Worm (Caenorhabditis elegans) whole organism, L2 larva: ENCODE results near the gene W02F12.8.

Experiments used
- C34F6.9 ChIP-seq: fragments of 150-350 bp; optimal IDR thresholded peaks from 2 replicates; lab custom pipeline; 2014; ENCODE audit warnings: missing biosample characterization, missing genetic modification characterization
- F13H6.1 ChIP-seq: sonication (generic microtip); optimal IDR thresholded peaks from 2 replicates; lab custom pipeline; 2016; ENCODE audit warnings: missing genetic modification characterization, missing compliant biosample characterization
- R02D3.7 ChIP-seq: fragments of 150-350 bp; optimal IDR thresholded peaks from 2 replicates; lab custom pipeline; 2014; ENCODE audit warnings: missing biosample characterization, missing genetic modification characterization
- Y55F3AM.14 ChIP-seq: fragments of 200-800 bp; sonication (Bioruptor generic); optimal IDR thresholded peaks from 2 replicates; lab custom pipeline; 2018; ENCODE audit warnings: mild to moderate bottlenecking, missing genetic modification characterization, missing compliant biosample characterization
- ZK546.5 ChIP-seq: sonication (generic microtip); optimal IDR thresholded peaks from 2 replicates; lab custom pipeline; 2017; ENCODE audit warnings: missing biosample characterization, missing genetic modification characterization
- alr-1 ChIP-seq: fragments of 150-350 bp; optimal IDR thresholded peaks from 2 replicates; lab custom pipeline; 2014; ENCODE audit warnings: missing biosample characterization, missing genetic modification characterization
- aly-2 ChIP-seq: fragments of 150-350 bp; optimal IDR thresholded peaks from 2 replicates; lab custom pipeline; 2014; ENCODE audit warnings: missing biosample characterization, missing genetic modification characterization
- ama-1 ChIP-seq: fragments of 150-350 bp; optimal IDR thresholded peaks from 2 replicates; lab custom pipeline; 2018; ENCODE audit warnings: inconsistent platforms
- blmp-1 ChIP-seq: sonication (generic microtip); optimal IDR thresholded peaks from 2 replicates; lab custom pipeline; 2017; ENCODE audit warnings: missing genetic modification characterization, mild to moderate bottlenecking, missing compliant biosample characterization, antibody characterized with exemption, moderate library complexity; ENCODE audit not compliant: insufficient read depth
- ceh-16 ChIP-seq: fragments of 150-350 bp; optimal IDR thresholded peaks from 2 replicates; lab custom pipeline; 2014; ENCODE audit warnings: missing biosample characterization, missing genetic modification characterization
- ceh-82 ChIP-seq: fragments of 150-350 bp; optimal IDR thresholded peaks from 2 replicates; lab custom pipeline; 2014; ENCODE audit warnings: missing biosample characterization, missing genetic modification characterization
- crh-2 ChIP-seq: sonication (generic microtip); optimal IDR thresholded peaks from 2 replicates; lab custom pipeline; 2017; ENCODE audit warnings: missing biosample characterization, missing genetic modification characterization
- dmd-4 ChIP-seq: sonication (generic microtip); optimal IDR thresholded peaks from 2 replicates; lab custom pipeline; 2017; ENCODE audit warnings: missing biosample characterization, missing genetic modification characterization
- egl-27 ChIP-seq: sonication (generic microtip); optimal IDR thresholded peaks from 3 replicates; lab custom pipeline; 2017; ENCODE audit warnings: missing biosample characterization, missing genetic modification reagents, missing genetic modification characterization
- elt-1 ChIP-seq: fragments of 150-350 bp; optimal IDR thresholded peaks from 2 replicates; lab custom pipeline; 2014; ENCODE audit warnings: missing biosample characterization, missing genetic modification characterization
- elt-3 ChIP-seq: sonication (generic microtip); optimal IDR thresholded peaks from 2 replicates; lab custom pipeline; 2017; ENCODE audit warnings: missing biosample characterization, missing genetic modification characterization
- fos-1 ChIP-seq: fragments of 150-350 bp; optimal IDR thresholded peaks from 2 replicates; lab custom pipeline; 2014; ENCODE audit warnings: missing biosample characterization, missing genetic modification characterization
- gmeb-1 ChIP-seq: fragments of 150-350 bp; optimal IDR thresholded peaks from 2 replicates; lab custom pipeline; 2014; ENCODE audit warnings: missing biosample characterization, missing genetic modification characterization
- lin-11 ChIP-seq: fragments of 150-350 bp; sonication (generic microtip); optimal IDR thresholded peaks from 2 replicates; lab custom pipeline; 2014; ENCODE audit warnings: missing biosample characterization, missing genetic modification characterization, inconsistent platforms, mixed read lengths
- lin-13 ChIP-seq: fragments of 150-350 bp; optimal IDR thresholded peaks from 2 replicates; lab custom pipeline; 2014; ENCODE audit warnings: missing biosample characterization, missing genetic modification reagents, missing genetic modification characterization
- lin-39 ChIP-seq: fragments of 150-350 bp; optimal IDR thresholded peaks from 2 replicates; lab custom pipeline; 2014; ENCODE audit warnings: missing biosample characterization, missing genetic modification reagents, missing genetic modification characterization
- lsy-2 ChIP-seq, 2 experiments: fragments of 150-350 bp in 1 of 2; sonication (generic microtip) in 1 of 2; optimal IDR thresholded peaks; 2 replicates each; lab custom pipeline; 2014 to 2017; ENCODE audit warnings: missing biosample characterization in 2 of 2, missing genetic modification characterization in 2 of 2
- mab-5 ChIP-seq: fragments of 150-350 bp; optimal IDR thresholded peaks from 2 replicates; lab custom pipeline; 2014; ENCODE audit warnings: missing biosample characterization, missing genetic modification characterization
- mbf-1 ChIP-seq: sonication (generic microtip); optimal IDR thresholded peaks from 2 replicates; lab custom pipeline; 2017; ENCODE audit warnings: missing biosample characterization, missing genetic modification characterization
- mdl-1 ChIP-seq, 2 experiments: fragments of 150-350 bp in 1 of 2; sonication (generic microtip) in 1 of 2; optimal IDR thresholded peaks; 2 replicates each; lab custom pipeline; 2017; ENCODE audit warnings: missing biosample characterization in 2 of 2, missing genetic modification characterization in 2 of 2
- nhr-10 ChIP-seq: sonication (generic microtip); optimal IDR thresholded peaks from 2 replicates; lab custom pipeline; 2017; ENCODE audit warnings: missing biosample characterization, missing genetic modification characterization
- nhr-11 ChIP-seq: fragments of 150-350 bp; optimal IDR thresholded peaks from 2 replicates; lab custom pipeline; 2014; ENCODE audit warnings: missing biosample characterization, missing genetic modification characterization
- nhr-12 ChIP-seq: fragments of 150-350 bp; optimal IDR thresholded peaks from 2 replicates; lab custom pipeline; 2014; ENCODE audit warnings: missing biosample characterization, missing genetic modification characterization
- nhr-129 ChIP-seq: fragments of 150-350 bp; optimal IDR thresholded peaks from 2 replicates; lab custom pipeline; 2014; ENCODE audit warnings: missing biosample characterization, missing genetic modification characterization
- nhr-21 ChIP-seq: fragments of 150-350 bp; optimal IDR thresholded peaks from 2 replicates; lab custom pipeline; 2014; ENCODE audit warnings: missing biosample characterization, missing genetic modification characterization
- nhr-23 ChIP-seq: fragments of 150-350 bp; optimal IDR thresholded peaks from 2 replicates; lab custom pipeline; 2014; ENCODE audit warnings: missing biosample characterization, missing genetic modification reagents, missing genetic modification characterization
- nhr-237 ChIP-seq: fragments of 150-350 bp; optimal IDR thresholded peaks from 2 replicates; lab custom pipeline; 2014; ENCODE audit warnings: missing biosample characterization, missing genetic modification characterization
- nhr-25 ChIP-seq: fragments of 150-350 bp; sonication (generic microtip); optimal IDR thresholded peaks from 3 replicates; lab custom pipeline; 2014; ENCODE audit warnings: missing biosample characterization, missing genetic modification characterization
- nhr-6 ChIP-seq: fragments of 150-350 bp; optimal IDR thresholded peaks from 2 replicates; lab custom pipeline; 2014; ENCODE audit warnings: missing biosample characterization, missing genetic modification characterization
- nhr-77 ChIP-seq: fragments of 150-350 bp; optimal IDR thresholded peaks from 2 replicates; lab custom pipeline; 2014; ENCODE audit warnings: missing biosample characterization, missing genetic modification characterization
- peb-1 ChIP-seq: fragments of 150-350 bp; optimal IDR thresholded peaks from 2 replicates; lab custom pipeline; 2014; ENCODE audit warnings: missing biosample characterization, missing genetic modification characterization
- sem-4 ChIP-seq: fragments of 150-350 bp; optimal IDR thresholded peaks from 2 replicates; lab custom pipeline; 2014; ENCODE audit warnings: missing biosample characterization, missing genetic modification reagents, missing genetic modification characterization
- skn-1 ChIP-seq: sonication (generic microtip); optimal IDR thresholded peaks from 2 replicates; lab custom pipeline; 2017; ENCODE audit warnings: missing biosample characterization, missing genetic modification characterization
- sma-3 ChIP-seq: sonication (generic microtip); optimal IDR thresholded peaks from 2 replicates; lab custom pipeline; 2016; ENCODE audit warnings: missing genetic modification reagents, missing genetic modification characterization, missing compliant biosample characterization
- sma-9 ChIP-seq, 2 experiments: fragments of 150-350 bp in 1 of 2; sonication (generic microtip) in 1 of 2; optimal IDR thresholded peaks; 2 replicates each; lab custom pipeline; 2014 to 2016; ENCODE audit warnings: missing genetic modification characterization in 2 of 2, mild to moderate bottlenecking in 1 of 2, missing biosample characterization in 1 of 2, missing compliant biosample characterization in 1 of 2, missing genetic modification reagents in 1 of 2, moderate library complexity in 1 of 2
- snpc-4 ChIP-seq: fragments of 150-350 bp; optimal IDR thresholded peaks from 2 replicates; lab custom pipeline; 2014; ENCODE audit warnings: missing biosample characterization, missing genetic modification characterization
- unc-39 ChIP-seq: fragments of 150-350 bp; optimal IDR thresholded peaks from 2 replicates; lab custom pipeline; 2014; ENCODE audit warnings: missing biosample characterization, missing genetic modification characterization
- unc-55 ChIP-seq: fragments of 150-350 bp; sonication (generic microtip); optimal IDR thresholded peaks from 3 replicates; lab custom pipeline; 2014; ENCODE audit warnings: missing biosample characterization, missing genetic modification reagents, missing genetic modification characterization
- unc-62 ChIP-seq: fragments of 150-350 bp; optimal IDR thresholded peaks from 2 replicates; lab custom pipeline; 2014; ENCODE audit warnings: missing biosample characterization, missing genetic modification reagents, missing genetic modification characterization
- zag-1 ChIP-seq: fragments of 150-350 bp; optimal IDR thresholded peaks from 2 replicates; lab custom pipeline; 2014; ENCODE audit warnings: missing biosample characterization, missing genetic modification characterization
- ztf-1 ChIP-seq: fragments of 200-800 bp; sonication (Bioruptor generic); conservative IDR thresholded peaks from 2 replicates; pipeline ENCODE4 v1.3.6; 2022; ENCODE audit warnings: missing genetic modification characterization, missing compliant biosample characterization
- ztf-11 ChIP-seq: sonication (generic microtip); optimal IDR thresholded peaks from 2 replicates; lab custom pipeline; 2017; ENCODE audit warnings: missing biosample characterization, missing genetic modification characterization
- ztf-4 ChIP-seq: fragments of 150-350 bp; optimal IDR thresholded peaks from 2 replicates; lab custom pipeline; 2014; ENCODE audit warnings: missing biosample characterization, missing genetic modification characterization

Gene W02F12.8

ce11 chrV:6659533-6659932, 35.0 kb downstream of the W02F12.8 start:
- TF ChIP-seq sma-3 (GFP tag; lab: Kevin White, UChicago): no peak
- peak; percentile 51 for TF ChIP-seq unc-55 (GFP tag; lab: Kevin White, UChicago)

DNA sequence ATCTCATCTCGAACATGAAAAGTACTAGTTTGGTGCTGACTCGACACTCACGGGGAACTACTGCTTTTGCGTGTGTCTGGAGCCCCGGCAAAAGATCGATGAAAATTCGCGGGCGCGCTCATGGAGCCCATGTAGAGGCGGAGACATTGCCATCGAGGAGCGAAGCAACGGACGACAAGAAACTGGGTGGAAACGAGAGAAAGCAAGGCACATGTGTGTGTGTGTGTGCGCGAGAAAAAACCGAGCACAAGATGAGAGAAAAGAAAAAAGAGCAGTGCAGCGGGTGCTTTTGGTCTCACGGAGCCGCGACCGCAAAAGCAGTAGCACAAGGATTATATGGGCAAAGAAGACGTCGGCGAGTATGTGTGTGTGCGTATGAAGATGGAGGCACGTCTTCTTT, 35.8 kb downstream of the W02F12.8 start:
- TF ChIP-seq ztf-1: no peak
- TF ChIP-seq F13H6.1 (tag; lab: Kevin White, UChicago): peak; percentile 46
- TF ChIP-seq zag-1 (tag; lab: Kevin White, UChicago): peak; percentile 66
- TF ChIP-seq mab-5 (tag; lab: Kevin White, UChicago): no peak
- TF ChIP-seq crh-2 (tag; lab: Kevin White, UChicago): peak; percentile 1
- peak in 1 of 2 experiments; percentile 43 for TF ChIP-seq lsy-2 (tag; optimal IDR thresholded peaks at IDR 0.05; lab: Kevin White, UChicago)
- peak; percentile 52 for TF ChIP-seq C34F6.9 (tag; lab: Kevin White, UChicago)
- TF ChIP-seq lin-39 (tag; lab: Kevin White, UChicago): no peak
- no peak for TF ChIP-seq ceh-16 (tag; lab: Kevin White, UChicago)
- TF ChIP-seq alr-1 (tag; lab: Kevin White, UChicago): no peak
- no peak for TF ChIP-seq nhr-11
- TF ChIP-seq ceh-82: peak; percentile 88
- TF ChIP-seq ZK546.5 (tag; lab: Kevin White, UChicago): no peak
- TF ChIP-seq ztf-4: no peak
- TF ChIP-seq blmp-1 (tag; lab: Kevin White, UChicago): no peak
- no peak for TF ChIP-seq nhr-77
- no peak for TF ChIP-seq ama-1 (lab: Kevin White, UChicago)
- TF ChIP-seq egl-27: no peak
- no peak for TF ChIP-seq nhr-6 (tag; lab: Kevin White, UChicago)
- TF ChIP-seq sem-4 (tag; lab: Kevin White, UChicago): no peak
- TF ChIP-seq dmd-4: no peak
- TF ChIP-seq aly-2 (tag; lab: Kevin White, UChicago): no peak
- peak; percentile 54 for TF ChIP-seq lin-11
- TF ChIP-seq nhr-21 (tag; lab: Kevin White, UChicago): no peak
- TF ChIP-seq gmeb-1: no peak
- peak; percentile 68 for TF ChIP-seq unc-55 (GFP tag; lab: Kevin White, UChicago)
- no peak for TF ChIP-seq nhr-23 (tag; lab: Kevin White, UChicago)
- TF ChIP-seq lin-13 (GFP tag; lab: Kevin White, UChicago): peak; percentile 9
- TF ChIP-seq mdl-1 (tag; optimal IDR thresholded peaks at IDR 0.05; lab: Kevin White, UChicago): peak in 1 of 2 experiments; percentile 57
- TF ChIP-seq mbf-1 (tag; lab: Kevin White, UChicago): no peak
- no peak for TF ChIP-seq nhr-10 (tag; lab: Kevin White, UChicago)
- TF ChIP-seq Y55F3AM.14: peak; percentile 42
- TF ChIP-seq sma-3 (GFP tag; lab: Kevin White, UChicago): no peak
- TF ChIP-seq unc-39 (tag; lab: Kevin White, UChicago): no peak
- no peak for TF ChIP-seq skn-1 (tag; lab: Kevin White, UChicago)
- TF ChIP-seq elt-1 (tag; lab: Kevin White, UChicago): no peak
- TF ChIP-seq unc-62 (GFP tag; lab: Kevin White, UChicago): no peak
- no peak for TF ChIP-seq ztf-11 (tag; lab: Kevin White, UChicago)
- peak; percentile 67 for TF ChIP-seq nhr-129
- no peak for TF ChIP-seq R02D3.7
- no peak for TF ChIP-seq nhr-237
- TF ChIP-seq sma-9 (GFP tag; optimal IDR thresholded peaks at IDR 0.05; lab: Kevin White, UChicago): peak; percentile 14
- TF ChIP-seq sma-9 (tag; optimal IDR thresholded peaks at IDR 0.05; lab: Kevin White, UChicago): no peak
- TF ChIP-seq elt-3: no peak
- TF ChIP-seq peb-1 (tag; lab: Kevin White, UChicago): no peak
- no peak for TF ChIP-seq nhr-12 (tag; lab: Kevin White, UChicago)
- TF ChIP-seq snpc-4: peak; percentile 60
- no peak for TF ChIP-seq nhr-25 (tag; lab: Kevin White, UChicago)
- TF ChIP-seq fos-1 (tag; lab: Kevin White, UChicago): peak; percentile 38
